Worm (Caenorhabditis elegans) whole organism, dauer: ENCODE measurements around the gene F43B10.1.

Experiments used
- unc-62 ChIP-seq: sonication (generic microtip); optimal IDR thresholded peaks from 2 replicates; lab custom pipeline; 2017; ENCODE audit warnings: missing biosample characterization, missing genetic modification reagents, missing genetic modification characterization

F43B10.1 gene

DNA sequence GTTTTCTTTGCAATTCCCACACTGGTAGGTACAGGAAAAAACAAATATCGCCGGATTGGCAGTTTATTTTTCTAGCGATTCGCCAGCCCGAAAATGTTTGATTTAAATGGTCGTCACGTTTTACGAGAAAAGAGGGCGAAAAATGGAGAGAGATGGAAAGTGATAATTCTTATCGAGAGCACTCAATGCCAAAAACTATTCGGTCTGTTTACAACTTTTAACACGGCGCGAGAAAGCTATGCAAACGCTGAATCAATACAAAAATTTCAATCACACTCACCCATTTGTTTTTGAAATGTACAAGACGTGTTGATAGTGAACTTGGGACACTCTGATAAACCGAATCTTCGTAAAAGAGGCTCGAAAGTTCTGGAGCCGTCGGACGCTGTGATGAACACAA, 10.0 kb upstream of the F43B10.1 start:
- TF ChIP-seq unc-62 (GFP tag; lab: Kevin White, UChicago): no peak

- no peak for TF ChIP-seq unc-62 (GFP tag; lab: Kevin White, UChicago)
Observed at ce11 chrX:16671234-16671633, 8.6 kb upstream of the F43B10.1 start.

DNA sequence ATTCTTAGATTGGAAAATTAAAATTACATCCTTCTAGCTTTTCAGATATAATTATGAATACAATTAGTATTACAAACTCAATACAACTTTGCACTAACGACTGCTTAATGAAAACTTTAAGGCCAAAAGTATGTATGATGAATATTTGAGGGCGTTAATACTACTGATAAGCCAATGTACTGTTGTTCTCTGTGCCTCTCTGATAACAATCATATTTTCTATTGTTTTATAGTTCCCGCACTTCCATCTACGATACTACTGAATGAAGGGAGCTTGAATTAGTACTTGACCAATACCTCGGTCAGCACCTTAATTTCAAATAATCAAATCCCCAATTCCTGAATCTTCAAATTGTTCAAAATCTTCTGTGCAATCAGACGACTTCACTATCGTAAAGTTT, 6.5 kb upstream of the F43B10.1 start:
- TF ChIP-seq unc-62 (GFP tag; lab: Kevin White, UChicago): no peak

DNA sequence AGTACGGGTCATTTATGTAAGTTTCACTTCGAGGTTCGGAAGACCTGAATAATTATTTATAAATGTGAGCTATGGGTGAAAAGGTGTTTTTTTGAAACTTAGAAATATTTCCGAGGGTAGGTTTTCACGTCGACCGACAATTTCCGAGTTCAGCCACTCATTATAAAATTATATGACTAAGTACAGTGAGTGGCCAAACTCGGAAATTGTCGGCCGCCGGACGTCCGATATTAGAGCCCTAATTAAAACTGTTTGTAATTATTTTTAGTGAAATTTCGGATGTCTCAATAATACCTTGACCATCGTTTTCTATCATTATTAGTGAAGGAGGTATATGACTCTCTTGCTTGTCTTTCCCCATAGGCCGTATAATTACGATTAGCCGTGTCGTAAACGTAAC, 4.9 kb upstream of the F43B10.1 start:
- no peak for TF ChIP-seq unc-62 (GFP tag; lab: Kevin White, UChicago)

- TF ChIP-seq unc-62 (GFP tag; lab: Kevin White, UChicago): no peak
Observed at ce11 chrX:16660268-16660667, 2.4 kb downstream of the F43B10.1 start.

DNA sequence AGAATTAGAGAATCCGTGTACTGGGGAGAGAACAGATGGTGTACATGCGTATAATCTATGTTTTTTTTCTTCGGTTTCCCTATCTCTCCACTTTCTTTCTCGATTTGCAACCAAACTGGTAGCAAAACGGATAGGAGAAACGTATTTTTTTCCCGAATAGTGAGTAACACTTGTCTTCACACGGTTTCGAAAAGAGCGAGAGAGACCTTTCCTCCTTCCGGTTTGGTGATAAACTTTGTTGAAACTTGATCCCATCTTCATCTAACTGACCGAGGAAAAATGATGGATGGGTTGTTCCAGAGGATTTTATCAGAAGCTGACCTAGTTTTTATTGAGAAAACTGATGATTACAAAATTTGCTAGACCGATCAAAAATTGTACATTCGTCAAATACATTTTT, 4.3 kb downstream of the F43B10.1 start:
- no peak for TF ChIP-seq unc-62 (GFP tag; lab: Kevin White, UChicago)

ce11 chrX:16655283-16655682, 7.3 kb downstream of the F43B10.1 start:
- no peak for TF ChIP-seq unc-62 (GFP tag; lab: Kevin White, UChicago)

DNA sequence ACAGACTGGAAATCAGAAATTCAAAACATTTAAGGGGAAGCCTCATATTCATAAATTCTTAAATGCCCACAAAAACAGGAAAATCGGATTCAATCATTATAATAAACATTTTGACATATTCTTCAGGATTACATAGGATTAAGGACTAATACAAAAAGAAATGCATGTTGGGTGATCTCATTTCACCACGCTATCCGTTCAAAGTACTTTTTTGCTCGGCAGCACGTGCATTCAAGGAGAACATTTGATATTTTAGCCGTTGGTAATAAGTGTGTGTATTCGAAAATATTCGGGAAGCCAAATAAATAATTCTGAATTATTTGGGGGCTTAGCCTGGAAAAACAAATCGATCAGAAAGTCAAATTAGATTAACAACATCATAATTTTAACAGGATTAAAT, 12.0 kb downstream of the F43B10.1 start:
- TF ChIP-seq unc-62 (GFP tag; lab: Kevin White, UChicago): no peak

ce11 chrX:16648773-16649172, 13.8 kb downstream of the F43B10.1 start:
- no peak for TF ChIP-seq unc-62 (GFP tag; lab: Kevin White, UChicago)

- no peak for TF ChIP-seq unc-62 (GFP tag; lab: Kevin White, UChicago)
Observed at ce11 chrX:16647222-16647621, 15.4 kb downstream of the F43B10.1 start.

DNA sequence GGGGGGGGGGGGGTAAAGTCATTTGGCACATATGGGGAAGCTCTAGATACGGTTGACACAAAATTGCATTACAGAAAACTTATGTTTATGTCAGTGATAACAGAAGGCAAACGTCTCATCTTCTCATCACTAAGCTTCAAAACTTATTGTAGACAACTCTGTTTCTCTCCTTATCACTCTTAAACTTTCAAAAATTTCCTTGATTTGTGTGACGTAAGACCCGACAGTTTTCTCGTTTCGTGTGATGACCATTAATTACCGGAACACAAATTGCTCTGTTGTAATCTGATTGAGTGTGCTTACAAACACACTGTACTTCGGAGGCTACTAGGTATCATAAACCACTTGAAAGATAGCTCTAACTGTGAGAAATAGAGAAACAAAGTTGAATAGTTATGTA, 17.7 kb downstream of the F43B10.1 start:
- no peak for TF ChIP-seq unc-62 (GFP tag; lab: Kevin White, UChicago)

DNA sequence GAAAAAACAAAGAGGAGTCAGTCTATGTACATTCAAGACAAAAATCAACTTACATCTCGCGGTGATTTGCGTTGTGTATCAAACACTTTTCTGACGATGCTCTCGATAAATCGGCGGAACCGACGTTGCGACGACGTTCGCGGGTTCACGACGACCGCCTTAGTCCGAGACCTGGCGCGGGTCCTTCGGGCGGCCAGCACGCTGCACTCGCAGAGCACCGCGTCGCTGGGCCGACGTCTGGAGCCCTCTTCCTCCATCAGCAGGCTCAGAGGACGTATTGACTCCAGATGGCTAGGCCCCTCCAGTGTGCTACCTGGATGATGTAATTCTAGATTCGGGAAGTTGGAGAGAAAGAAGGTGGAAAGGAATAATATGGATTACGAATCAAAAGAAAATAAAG, 19.4 kb downstream of the F43B10.1 start:
- no peak for TF ChIP-seq unc-62 (GFP tag; lab: Kevin White, UChicago)

DNA sequence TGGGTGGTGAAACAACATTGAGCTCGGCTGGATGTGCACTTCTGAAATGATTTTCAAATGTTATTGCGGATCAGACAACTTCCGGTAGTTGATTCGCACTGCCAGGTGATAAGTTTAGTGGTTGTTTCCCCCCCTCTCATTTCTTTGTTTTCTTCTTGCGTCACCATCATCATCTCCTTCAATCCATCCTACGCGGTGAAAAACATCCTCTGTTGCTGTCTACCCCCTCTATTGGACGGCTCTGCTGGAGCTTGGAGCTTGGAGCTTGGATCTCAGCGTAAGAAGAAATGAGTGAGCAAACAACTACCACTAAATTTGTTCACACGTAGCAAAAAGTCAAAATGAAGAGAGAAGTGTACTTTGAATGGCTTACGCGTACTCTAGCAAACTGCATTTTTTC, 20.9 kb downstream of the F43B10.1 start:
- TF ChIP-seq unc-62 (GFP tag; lab: Kevin White, UChicago): no peak

DNA sequence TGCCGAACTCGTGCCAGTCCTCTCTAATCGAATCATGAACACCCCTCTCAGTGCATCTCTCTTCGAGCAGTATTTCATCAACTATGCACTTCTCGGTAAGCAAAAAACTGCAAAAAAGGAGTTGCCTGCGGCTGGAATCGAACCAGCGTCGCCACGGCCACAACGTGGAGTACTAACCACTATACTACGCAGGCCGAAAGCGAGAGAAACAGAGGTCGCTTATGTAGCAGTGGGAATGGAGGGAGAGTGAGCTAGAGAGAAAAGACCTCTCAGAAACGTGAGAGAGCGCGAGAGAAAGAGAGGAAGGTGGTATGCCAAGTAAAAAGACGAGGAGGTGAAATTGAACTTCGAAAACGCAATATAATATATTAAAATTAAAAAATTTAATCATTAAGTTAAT, 27.9 kb downstream of the F43B10.1 start:
- TF ChIP-seq unc-62 (GFP tag; lab: Kevin White, UChicago): no peak

- TF ChIP-seq unc-62 (GFP tag; lab: Kevin White, UChicago): no peak
Observed at ce11 chrX:16634103-16634502, 28.5 kb downstream of the F43B10.1 start.

DNA sequence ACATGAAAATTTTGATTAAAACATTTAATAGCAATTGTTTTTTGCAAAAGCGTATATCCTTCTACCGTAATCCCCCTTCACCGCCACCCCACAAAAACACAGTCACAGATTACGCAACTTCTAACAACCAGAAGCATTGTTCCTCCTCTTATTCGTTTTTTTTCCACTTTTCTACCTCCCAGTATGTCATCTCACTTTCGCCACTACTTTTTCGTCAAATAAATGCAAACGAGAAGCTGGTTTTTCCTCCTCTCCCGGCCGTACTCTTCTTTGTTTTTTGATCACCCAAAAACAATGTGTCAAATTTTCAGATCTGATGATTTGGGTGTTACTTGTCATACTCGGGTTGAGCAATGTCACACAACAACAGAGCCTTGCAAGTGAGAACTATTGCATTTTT, 29.6 kb downstream of the F43B10.1 start, which contains the start of gene C06G1.1:
TSS of gene C06G1.1 (plus strand) at position 301 of the 400 bp plus-strand sequence.
- TF ChIP-seq unc-62 (GFP tag; lab: Kevin White, UChicago): no peak

- TF ChIP-seq unc-62 (GFP tag; lab: Kevin White, UChicago): no peak
Observed at ce11 chrX:16631847-16632246, 30.8 kb downstream of the F43B10.1 start.

ce11 chrX:16629773-16630172, 32.9 kb downstream of the F43B10.1 start:
- TF ChIP-seq unc-62 (GFP tag; lab: Kevin White, UChicago): no peak
